Fruit fly (Drosophila melanogaster) whole organism, embryonic: ENCODE data around the gene CG43131.

ENCODE experiments used
- Awh ChIP-seq: fragments of 200-800 bp; sonication (Bioruptor generic); IDR thresholded peaks from 2 replicates; pipeline ENCODE4, ENCODE4 v1.3.6; 2022; ENCODE audit warnings: missing biosample characterization, missing genetic modification characterization
- CG10959 ChIP-seq: fragments of 200-800 bp; sonication (Bioruptor generic); IDR thresholded peaks from 2 replicates; pipeline ENCODE4 v1.3.6; 2022; ENCODE audit warnings: missing biosample characterization, missing genetic modification characterization
- CG11247 ChIP-seq: fragments of 200-800 bp; sonication (Bioruptor generic); IDR thresholded peaks from 2 replicates; pipeline ENCODE4 v1.3.6; 2022; ENCODE audit warnings: missing biosample characterization, missing genetic modification characterization
- CG13296 ChIP-seq: fragments of 200-800 bp; sonication (Bioruptor generic); optimal IDR thresholded peaks from 3 replicates; lab custom pipeline; 2018; ENCODE audit warnings: missing biosample characterization, mild to moderate bottlenecking, missing genetic modification characterization
- CG14710 ChIP-seq: fragments of 200-800 bp; sonication (Bioruptor generic); optimal IDR thresholded peaks from 3 replicates; lab custom pipeline; 2019; ENCODE audit warnings: missing biosample characterization, mild to moderate bottlenecking, missing genetic modification characterization, moderate library complexity
- CG14860 ChIP-seq: fragments of 200-800 bp; sonication (Bioruptor generic); IDR thresholded peaks from 3 replicates; pipeline ENCODE4 v1.3.6; 2022; ENCODE audit warnings: missing biosample characterization, missing genetic modification characterization; ENCODE audit not compliant: partially characterized antibody
- CG1603 ChIP-seq: fragments of 200-800 bp; sonication (Bioruptor generic); optimal IDR thresholded peaks from 2 replicates; lab custom pipeline; 2019; ENCODE audit warnings: missing biosample characterization, mild to moderate bottlenecking, missing genetic modification characterization, moderate library complexity
- CG17612 ChIP-seq: fragments of 200-800 bp; sonication (Bioruptor generic); IDR thresholded peaks from 2 replicates; pipeline ENCODE4 v1.3.6; 2022; ENCODE audit warnings: missing biosample characterization, missing genetic modification characterization
- CG18476 ChIP-seq: fragments of 200-800 bp; sonication (Bioruptor generic); optimal IDR thresholded peaks from 2 replicates; lab custom pipeline; 2016; ENCODE audit warnings: missing biosample characterization, mild to moderate bottlenecking, missing genetic modification characterization
- CG3407 ChIP-seq: fragments of 200-800 bp; sonication (Bioruptor generic); optimal IDR thresholded peaks from 2 replicates; lab custom pipeline; 2018; ENCODE audit warnings: missing biosample characterization, mild to moderate bottlenecking, missing genetic modification characterization
- CG43689 ChIP-seq: fragments of 200-800 bp; sonication (Bioruptor generic); IDR thresholded peaks from 2 replicates; pipeline ENCODE4 v1.3.6; 2022; ENCODE audit warnings: missing biosample characterization, missing genetic modification characterization
- CG7786 ChIP-seq: fragments of 200-800 bp; sonication (Bioruptor generic); optimal IDR thresholded peaks from 2 replicates; lab custom pipeline; 2016; ENCODE audit warnings: missing biosample characterization, missing genetic modification characterization
- CG7839 ChIP-seq: fragments of 200-800 bp; sonication (Bioruptor generic); optimal IDR thresholded peaks from 3 replicates; lab custom pipeline; 2018; ENCODE audit warnings: missing biosample characterization, mild to moderate bottlenecking, missing genetic modification characterization, moderate library complexity
- CG8765 ChIP-seq: fragments of 200-800 bp; sonication (Bioruptor generic); IDR thresholded peaks from 2 replicates; pipeline ENCODE4 v1.3.6; 2022; ENCODE audit warnings: missing biosample characterization, missing genetic modification characterization
- CG9797 ChIP-seq: fragments of 200-800 bp; sonication (Bioruptor generic); optimal IDR thresholded peaks from 3 replicates; lab custom pipeline; 2018; ENCODE audit warnings: missing biosample characterization, mild to moderate bottlenecking, missing genetic modification characterization
- CG9876 ChIP-seq: fragments of 200-800 bp; sonication (Bioruptor generic); optimal IDR thresholded peaks from 2 replicates; lab custom pipeline; 2016; ENCODE audit warnings: missing biosample characterization, missing genetic modification characterization
- CHES-1-like ChIP-seq: fragments of 200-800 bp; sonication (Bioruptor generic); optimal IDR thresholded peaks from 2 replicates; lab custom pipeline; 2016; ENCODE audit warnings: missing biosample characterization, missing genetic modification characterization
- D19A ChIP-seq: fragments of 200-800 bp; optimal IDR thresholded peaks from 3 replicates; lab custom pipeline; 2019; ENCODE audit warnings: missing biosample characterization, mild to moderate bottlenecking, missing genetic modification characterization, moderate library complexity
- Eip74EF ChIP-seq, 2 experiments: fragments of 200-800 bp in 1 of 2; fragments of >200 bp in 1 of 2; sonication (Bioruptor generic) in 1 of 2; optimal IDR thresholded peaks; 2 replicates each; lab custom pipeline; 2017 to 2019; ENCODE audit warnings: missing biosample characterization in 2 of 2, missing genetic modification characterization in 2 of 2, mild to moderate bottlenecking in 1 of 2, moderate library complexity in 1 of 2
- Elba2 ChIP-seq: fragments of 200-800 bp; sonication (Bioruptor generic); optimal IDR thresholded peaks from 3 replicates; lab custom pipeline; 2016; ENCODE audit warnings: missing biosample characterization, missing genetic modification characterization
- Ets65A ChIP-seq: fragments of 200-800 bp; sonication (Bioruptor generic); peaks from one replicate; lab custom pipeline; 2016; ENCODE audit warnings: missing biosample characterization, missing genetic modification characterization
- Fer1 ChIP-seq: fragments of 200-800 bp; sonication (Bioruptor generic); optimal IDR thresholded peaks from 2 replicates; lab custom pipeline; 2017; ENCODE audit warnings: missing biosample characterization, mild to moderate bottlenecking, missing genetic modification characterization
- Fer3 ChIP-seq: fragments of 200-800 bp; sonication (Bioruptor generic); optimal IDR thresholded peaks from 2 replicates; lab custom pipeline; 2018; ENCODE audit warnings: missing biosample characterization, mild to moderate bottlenecking, missing genetic modification characterization, moderate library complexity
- HmgD ChIP-seq: fragments of 200-800 bp; sonication (Bioruptor generic); optimal IDR thresholded peaks from 3 replicates; lab custom pipeline; 2016; ENCODE audit warnings: missing biosample characterization, missing genetic modification characterization
- Hmx ChIP-seq: fragments of 200-800 bp; sonication (Bioruptor generic); optimal IDR thresholded peaks from 2 replicates; lab custom pipeline; 2016; ENCODE audit warnings: missing biosample characterization, missing genetic modification characterization
- Hr39 ChIP-seq: fragments of >200 bp; optimal IDR thresholded peaks from 2 replicates; lab custom pipeline; 2017
- Kr ChIP-seq: fragments of 200-800 bp; sonication (Bioruptor generic); optimal IDR thresholded peaks from 2 replicates; lab custom pipeline; 2017; ENCODE audit warnings: missing biosample characterization, mild to moderate bottlenecking, missing genetic modification characterization
- MESR4 ChIP-seq: fragments of 200-800 bp; sonication (Bioruptor generic); optimal IDR thresholded peaks from 2 replicates; lab custom pipeline; 2018; ENCODE audit warnings: missing biosample characterization, mild to moderate bottlenecking, missing genetic modification characterization, moderate library complexity
- Mes4 ChIP-seq: fragments of 200-800 bp; sonication (Bioruptor generic); optimal IDR thresholded peaks from 2 replicates; lab custom pipeline; 2016; ENCODE audit warnings: missing biosample characterization, missing genetic modification characterization
- Poxn ChIP-seq: fragments of 200-800 bp; sonication (Bioruptor generic); IDR thresholded peaks from 2 replicates; pipeline ENCODE4 v1.3.6; 2022; ENCODE audit warnings: missing biosample characterization, missing genetic modification characterization
- Sox102F ChIP-seq: fragments of 200-800 bp; sonication (Bioruptor generic); optimal IDR thresholded peaks from 2 replicates; lab custom pipeline; 2018; ENCODE audit warnings: missing biosample characterization, mild to moderate bottlenecking, missing genetic modification characterization, moderate library complexity
- Spps ChIP-seq: fragments of 200-800 bp; sonication (Bioruptor generic); optimal IDR thresholded peaks from 2 replicates; lab custom pipeline; 2018; ENCODE audit warnings: missing biosample characterization, mild to moderate bottlenecking, missing genetic modification characterization
- Sry-δ ChIP-seq: fragments of 200-800 bp; sonication (Bioruptor generic); optimal IDR thresholded peaks from 2 replicates; lab custom pipeline; 2016; ENCODE audit warnings: missing biosample characterization, missing genetic modification characterization
- ab ChIP-seq: fragments of 200-800 bp; sonication (Bioruptor generic); optimal IDR thresholded peaks from 2 replicates; lab custom pipeline; 2016; ENCODE audit warnings: missing biosample characterization, missing genetic modification characterization
- al ChIP-seq: fragments of 200-800 bp; sonication (Bioruptor generic); IDR thresholded peaks from 2 replicates; pipeline ENCODE4 v1.3.6; 2022; ENCODE audit warnings: missing biosample characterization, missing genetic modification characterization
- cad ChIP-seq: fragments of >200 bp; optimal IDR thresholded peaks from 2 replicates; lab custom pipeline; 2017; ENCODE audit warnings: missing biosample characterization, missing genetic modification characterization
- cg ChIP-seq: fragments of 200-800 bp; sonication (Bioruptor generic); optimal IDR thresholded peaks from 3 replicates; lab custom pipeline; 2019; ENCODE audit warnings: missing biosample characterization, mild to moderate bottlenecking, missing genetic modification characterization, moderate library complexity
- corto ChIP-seq: fragments of 200-800 bp; sonication (Bioruptor generic); optimal IDR thresholded peaks from 2 replicates; lab custom pipeline; 2016; ENCODE audit warnings: missing biosample characterization, mild to moderate bottlenecking, missing genetic modification characterization, moderate library complexity
- dan ChIP-seq: fragments of 200-800 bp; sonication (Bioruptor generic); IDR thresholded peaks from 2 replicates; pipeline ENCODE4 v1.3.6; 2022; ENCODE audit warnings: missing biosample characterization, missing genetic modification characterization
- dimm ChIP-seq: fragments of 200-800 bp; sonication (Bioruptor generic); IDR thresholded peaks from 2 replicates; pipeline ENCODE4 v1.3.6; 2022; ENCODE audit warnings: missing biosample characterization, missing genetic modification characterization
- en ChIP-seq: fragments of 200-800 bp; sonication (Bioruptor generic); optimal IDR thresholded peaks from 2 replicates; lab custom pipeline; 2016; ENCODE audit warnings: missing biosample characterization, missing genetic modification characterization
- gfzf ChIP-seq: fragments of 200-800 bp; sonication (Bioruptor generic); optimal IDR thresholded peaks from 2 replicates; lab custom pipeline; 2016; ENCODE audit warnings: missing biosample characterization, mild to moderate bottlenecking, missing genetic modification characterization, moderate library complexity
- kay ChIP-seq: fragments of 200-800 bp; sonication (Bioruptor generic); optimal IDR thresholded peaks from 2 replicates; lab custom pipeline; 2016; ENCODE audit warnings: missing biosample characterization, missing genetic modification characterization
- nerfin-1 ChIP-seq: fragments of 200-800 bp; sonication (Bioruptor generic); optimal IDR thresholded peaks from 3 replicates; lab custom pipeline; 2019; ENCODE audit warnings: missing biosample characterization, mild to moderate bottlenecking, missing genetic modification characterization, moderate library complexity
- sc ChIP-seq, 3 experiments: fragments of >200 bp in 2 of 3; fragments of 200-800 bp in 1 of 3; sonication (Bioruptor generic) in 1 of 3; optimal IDR thresholded peaks; 2 replicates in 2 of 3; 3 replicates in 1 of 3; lab custom pipeline; 2017; ENCODE audit warnings: mild to moderate bottlenecking in 1 of 3, missing biosample characterization in 1 of 3, missing genetic modification characterization in 1 of 3, missing genetic modification reagents in 1 of 3
- sens ChIP-seq: fragments of 200-800 bp; sonication (Bioruptor generic); peaks from one replicate; lab custom pipeline; 2016; ENCODE audit warnings: missing biosample characterization, missing genetic modification characterization
- sisA ChIP-seq: fragments of 200-800 bp; sonication (Bioruptor generic); IDR thresholded peaks from 2 replicates; pipeline ENCODE4 v1.3.6; 2022; ENCODE audit warnings: missing biosample characterization, missing genetic modification characterization
- ssp ChIP-seq: fragments of 200-800 bp; sonication (Bioruptor generic); IDR thresholded peaks from 2 replicates; pipeline ENCODE4 v1.3.6; 2022; ENCODE audit warnings: missing biosample characterization, missing genetic modification characterization
- tin ChIP-seq: fragments of 200-800 bp; sonication (Bioruptor generic); optimal IDR thresholded peaks from 3 replicates; lab custom pipeline; 2016; ENCODE audit warnings: missing biosample characterization, missing genetic modification characterization
- trem ChIP-seq: fragments of 200-800 bp; optimal IDR thresholded peaks from 3 replicates; lab custom pipeline; 2019; ENCODE audit warnings: missing biosample characterization, mild to moderate bottlenecking, missing genetic modification characterization, moderate library complexity

Gene CG43131

dm6 chr3R:5112814-5113486, 4.0 kb upstream of the CG43131 start (continued):
- TF ChIP-seq MESR4 (GFP tag; lab: Kevin White, UChicago) (peak; percentile 80), CG8765 (GFP tag; lab: Robert Waterston, UW) (peak; percentile 97), dimm (GFP tag; lab: Robert Waterston, UW) (peak; percentile 89), CG11247 (peak; percentile 82), cg (peak; percentile 21), Kr (peak; percentile 95), Sry-δ (GFP tag; lab: Kevin White, UChicago) (peak; percentile 65), CG1603 (tag; lab: Kevin White, UChicago) (peak; percentile 99), CG14710 (tag; lab: Kevin White, UChicago) (peak; percentile 98), corto (GFP tag; lab: Kevin White, UChicago) (no peak), CG14860 (GFP tag; lab: Robert Waterston, UW) (no peak), Eip74EF (GFP tag; optimal IDR thresholded peaks at IDR 0.05; lab: Kevin White, UChicago) (peak in 1 of 2 experiments; percentile 97), CG9797 (GFP tag; lab: Kevin White, UChicago) (peak; percentile 64), al (no peak), CG17612 (GFP tag; lab: Robert Waterston, UW) (peak; percentile 72), D19A (tag; lab: Kevin White, UChicago) (peak; percentile 96), sc (optimal IDR thresholded peaks at IDR 0.05; lab: Kevin White, UChicago) (no peak), sc (GFP tag; optimal IDR thresholded peaks at IDR 0.05; lab: Kevin White, UChicago) (peak; percentile 99), ssp (peak; percentile 87), dan (GFP tag; lab: Robert Waterston, UW) (peak; percentile 96), Hr39 (no peak), Mes4 (peak; percentile 98), HmgD (GFP tag; lab: Kevin White, UChicago) (peak; percentile 96), en (GFP tag; lab: Kevin White, UChicago) (peak; percentile 97), kay (GFP tag; lab: Kevin White, UChicago) (peak; percentile 94), CG13296 (peak; percentile 26), CG3407 (GFP tag; lab: Kevin White, UChicago) (peak; percentile 98), cad (no peak), CG43689 (GFP tag; lab: Robert Waterston, UW) (peak; percentile 57; the same call in 1 of the 2 replicates), trem (tag; lab: Kevin White, UChicago) (peak; percentile 97), CG7839 (tag; lab: Kevin White, UChicago) (peak; percentile 97), sens (GFP tag; lab: Kevin White, UChicago) (peak; percentile 100), Poxn (GFP tag; lab: Robert Waterston, UW) (no peak), CG10959 (peak; percentile 98), nerfin-1 (tag; lab: Kevin White, UChicago) (peak; percentile 95), sisA (GFP tag; lab: Robert Waterston, UW) (peak; percentile 96), CG18476 (GFP tag; lab: Kevin White, UChicago) (peak; percentile 94), tin (GFP tag; lab: Kevin White, UChicago) (peak; percentile 98), Awh (GFP tag; lab: Robert Waterston, UW) (peak; percentile 97), CG9876 (GFP tag; lab: Kevin White, UChicago) (peak; percentile 94), Elba2 (peak; percentile 95), Fer1 (GFP tag; lab: Kevin White, UChicago) (peak; percentile 77), gfzf (GFP tag; lab: Kevin White, UChicago) (peak; percentile 29), Ets65A (GFP tag; lab: Kevin White, UChicago) (peak; percentile 99), CG7786 (GFP tag; lab: Kevin White, UChicago) (peak; percentile 96), Hmx (GFP tag; lab: Kevin White, UChicago) (peak; percentile 25), Sox102F (peak; percentile 99), ab (GFP tag; lab: Kevin White, UChicago) (peak; percentile 81), Spps (tag; lab: Kevin White, UChicago) (peak; percentile 99), Fer3 (tag; lab: Kevin White, UChicago) (peak; percentile 87), CHES-1-like (GFP tag; lab: Kevin White, UChicago) (peak; percentile 97)
